Fruit fly (Drosophila melanogaster) whole organism, embryonic: Measurements from ENCODE around the gene P58IPK.

Experiments used
- Atf-2 ChIP-seq: fragments of 200-800 bp; sonication (Bioruptor generic); optimal IDR thresholded peaks from 2 replicates; lab custom pipeline; 2016; ENCODE audit warnings: missing biosample characterization, missing genetic modification characterization
- Awh ChIP-seq: fragments of 200-800 bp; sonication (Bioruptor generic); IDR thresholded peaks from 2 replicates; pipeline ENCODE4, ENCODE4 v1.3.6; 2022; ENCODE audit warnings: missing biosample characterization, missing genetic modification characterization
- CG10147 ChIP-seq: fragments of 200-800 bp; sonication (Bioruptor generic); optimal IDR thresholded peaks from 2 replicates; lab custom pipeline; 2019; ENCODE audit warnings: missing biosample characterization, mild to moderate bottlenecking, missing genetic modification characterization, moderate library complexity
- CG10321 ChIP-seq: fragments of 200-800 bp; sonication (Bioruptor generic); IDR thresholded peaks from 2 replicates; pipeline ENCODE4 v1.3.6; 2022; ENCODE audit warnings: missing biosample characterization, missing genetic modification characterization
- CG10462 ChIP-seq: fragments of 200-800 bp; sonication (Bioruptor generic); optimal IDR thresholded peaks from 2 replicates; lab custom pipeline; 2016; ENCODE audit warnings: missing biosample characterization, missing genetic modification characterization
- CG10543 ChIP-seq: fragments of 200-800 bp; sonication (Bioruptor generic); optimal IDR thresholded peaks from 3 replicates; lab custom pipeline; 2017; ENCODE audit warnings: missing biosample characterization, mild to moderate bottlenecking, missing genetic modification characterization, moderate library complexity
- CG12219 ChIP-seq: fragments of 200-800 bp; sonication (Bioruptor generic); optimal IDR thresholded peaks from 3 replicates; lab custom pipeline; 2018; ENCODE audit warnings: missing biosample characterization, mild to moderate bottlenecking, missing genetic modification characterization
- CG13624 ChIP-seq: fragments of 200-800 bp; sonication (Bioruptor generic); optimal IDR thresholded peaks from 2 replicates; lab custom pipeline; 2016; ENCODE audit warnings: missing biosample characterization, missing genetic modification characterization
- CG15269 ChIP-seq: fragments of 200-800 bp; sonication (Bioruptor generic); optimal IDR thresholded peaks from 2 replicates; lab custom pipeline; 2018; ENCODE audit warnings: missing biosample characterization, mild to moderate bottlenecking, missing genetic modification characterization, moderate library complexity
- CG16779 ChIP-seq: fragments of 200-800 bp; sonication (Bioruptor generic); IDR thresholded peaks from 2 replicates; pipeline ENCODE4 v1.3.6; 2022; ENCODE audit warnings: missing biosample characterization, missing genetic modification characterization
- CG17359 ChIP-seq: fragments of 200-800 bp; sonication (Bioruptor generic); optimal IDR thresholded peaks from 3 replicates; lab custom pipeline; 2018; ENCODE audit warnings: missing biosample characterization, mild to moderate bottlenecking, missing genetic modification characterization, moderate library complexity
- CG17912 ChIP-seq: fragments of 200-800 bp; sonication (Bioruptor generic); optimal IDR thresholded peaks from 2 replicates; lab custom pipeline; 2018; ENCODE audit warnings: missing biosample characterization, mild to moderate bottlenecking, missing genetic modification characterization
- CG1792 ChIP-seq: fragments of 200-800 bp; sonication (Bioruptor generic); optimal IDR thresholded peaks from 2 replicates; lab custom pipeline; 2016; ENCODE audit warnings: missing biosample characterization, missing genetic modification characterization
- CG18599 ChIP-seq: fragments of 200-800 bp; sonication (Bioruptor generic); optimal IDR thresholded peaks from 3 replicates; lab custom pipeline; 2017; ENCODE audit warnings: missing biosample characterization, missing genetic modification characterization, mild to moderate bottlenecking, moderate library complexity, missing genetic modification reagents
- CG18619 ChIP-seq: fragments of 200-800 bp; sonication (Bioruptor generic); optimal IDR thresholded peaks from 3 replicates; lab custom pipeline; 2017; ENCODE audit warnings: missing biosample characterization, mild to moderate bottlenecking, missing genetic modification characterization
- CG2116 ChIP-seq: fragments of 200-800 bp; sonication (Bioruptor generic); optimal IDR thresholded peaks from 3 replicates; lab custom pipeline; 2018; ENCODE audit warnings: missing biosample characterization, mild to moderate bottlenecking, missing genetic modification characterization
- CG34422 ChIP-seq: fragments of 200-800 bp; sonication (Bioruptor generic); IDR thresholded peaks from 3 replicates; pipeline ENCODE4 v1.3.6; 2022; ENCODE audit warnings: missing biosample characterization, missing genetic modification characterization
- CG4854 ChIP-seq: fragments of 200-800 bp; sonication (Bioruptor generic); optimal IDR thresholded peaks from 2 replicates; lab custom pipeline; 2016; ENCODE audit warnings: missing biosample characterization, missing genetic modification characterization, inconsistent platforms
- CG6791 ChIP-seq: fragments of 200-800 bp; sonication (Bioruptor generic); IDR thresholded peaks from 3 replicates; pipeline ENCODE4 v1.3.6; 2022; ENCODE audit warnings: missing biosample characterization, missing genetic modification characterization; ENCODE audit not compliant: partially characterized antibody
- CG7271 ChIP-seq: fragments of 200-800 bp; sonication (Bioruptor generic); optimal IDR thresholded peaks from 2 replicates; lab custom pipeline; 2018; ENCODE audit warnings: missing biosample characterization, mild to moderate bottlenecking, missing genetic modification characterization, moderate library complexity
- CG9932 ChIP-seq: fragments of 200-800 bp; sonication (Bioruptor generic); IDR thresholded peaks from 2 replicates; pipeline ENCODE4 v1.3.6; 2022; ENCODE audit warnings: missing biosample characterization, missing genetic modification characterization
- Camta ChIP-seq: fragments of 200-800 bp; sonication (Bioruptor generic); optimal IDR thresholded peaks from 2 replicates; lab custom pipeline; 2016; ENCODE audit warnings: missing biosample characterization, missing genetic modification characterization
- GATAe ChIP-seq: fragments of 200-800 bp; sonication (Bioruptor generic); conservative IDR thresholded peaks from 2 replicates; pipeline ENCODE4 v1.3.6; 2022; ENCODE audit warnings: missing biosample characterization, missing genetic modification characterization
- Hey ChIP-seq: fragments of 200-800 bp; sonication (Bioruptor generic); optimal IDR thresholded peaks from 3 replicates; lab custom pipeline; 2018; ENCODE audit warnings: missing biosample characterization, mild to moderate bottlenecking, missing genetic modification characterization
- Hr39 ChIP-seq: fragments of >200 bp; optimal IDR thresholded peaks from 2 replicates; lab custom pipeline; 2017
- Lpt ChIP-seq: fragments of >200 bp; optimal IDR thresholded peaks from 2 replicates; lab custom pipeline; 2018; ENCODE audit warnings: missing biosample characterization, missing genetic modification characterization
- MESR4 ChIP-seq: fragments of 200-800 bp; sonication (Bioruptor generic); optimal IDR thresholded peaks from 2 replicates; lab custom pipeline; 2018; ENCODE audit warnings: missing biosample characterization, mild to moderate bottlenecking, missing genetic modification characterization, moderate library complexity
- Mrtf ChIP-seq: fragments of 200-800 bp; sonication (Bioruptor generic); IDR thresholded peaks from 3 replicates; pipeline ENCODE4 v1.3.6; 2022; ENCODE audit warnings: missing biosample characterization, missing genetic modification characterization
- Pdp1 ChIP-seq, 2 experiments: fragments of 200-800 bp; sonication (Bioruptor generic); optimal IDR thresholded peaks; 3 replicates each; lab custom pipeline; 2016; ENCODE audit warnings: missing biosample characterization in 2 of 2, missing genetic modification characterization in 2 of 2, mild to moderate bottlenecking in 1 of 2, moderate library complexity in 1 of 2
- ap ChIP-seq: fragments of 200-800 bp; sonication (Bioruptor generic); IDR thresholded peaks from 2 replicates; pipeline ENCODE4 v1.3.6; 2022; ENCODE audit warnings: missing biosample characterization, missing genetic modification characterization
- ase ChIP-seq: fragments of 200-800 bp; sonication (Bioruptor generic); IDR thresholded peaks from 3 replicates; pipeline ENCODE4 v1.3.6; 2022; ENCODE audit warnings: missing biosample characterization, missing genetic modification characterization
- chn ChIP-seq: fragments of 200-800 bp; sonication (Bioruptor generic); optimal IDR thresholded peaks from 2 replicates; lab custom pipeline; 2016; ENCODE audit warnings: missing biosample characterization, missing genetic modification characterization
- dimm ChIP-seq: fragments of 200-800 bp; sonication (Bioruptor generic); IDR thresholded peaks from 2 replicates; pipeline ENCODE4 v1.3.6; 2022; ENCODE audit warnings: missing biosample characterization, missing genetic modification characterization
- dmrt11E ChIP-seq: fragments of 200-800 bp; sonication (Bioruptor generic); optimal IDR thresholded peaks from 3 replicates; lab custom pipeline; 2018; ENCODE audit warnings: missing biosample characterization, mild to moderate bottlenecking, missing genetic modification characterization, moderate library complexity
- esg ChIP-seq: fragments of 200-800 bp; sonication (Bioruptor generic); conservative IDR thresholded peaks from 2 replicates; pipeline ENCODE4 v1.3.6; 2022; ENCODE audit warnings: missing biosample characterization, missing genetic modification characterization
- ewg ChIP-seq: fragments of 200-800 bp; sonication (Bioruptor generic); optimal IDR thresholded peaks from 3 replicates; lab custom pipeline; 2017; ENCODE audit warnings: mild to moderate bottlenecking, missing biosample characterization, missing genetic modification reagents, missing genetic modification characterization
- gcm ChIP-seq: fragments of 200-800 bp; sonication (Bioruptor generic); optimal IDR thresholded peaks from 2 replicates; lab custom pipeline; 2019; ENCODE audit warnings: missing biosample characterization, mild to moderate bottlenecking, missing genetic modification characterization, moderate library complexity
- grau ChIP-seq: fragments of 200-800 bp; optimal IDR thresholded peaks from 3 replicates; lab custom pipeline; 2019; ENCODE audit warnings: missing biosample characterization, mild to moderate bottlenecking, missing genetic modification characterization, moderate library complexity
- kay ChIP-seq: fragments of 200-800 bp; sonication (Bioruptor generic); optimal IDR thresholded peaks from 2 replicates; lab custom pipeline; 2016; ENCODE audit warnings: missing biosample characterization, missing genetic modification characterization
- lilli ChIP-seq: fragments of 200-800 bp; sonication (Bioruptor generic); optimal IDR thresholded peaks from 3 replicates; lab custom pipeline; 2016; ENCODE audit warnings: missing biosample characterization, missing genetic modification characterization
- nau ChIP-seq: fragments of 200-800 bp; sonication (Bioruptor generic); optimal IDR thresholded peaks from 3 replicates; lab custom pipeline; 2017; ENCODE audit warnings: missing biosample characterization, mild to moderate bottlenecking, missing genetic modification characterization, missing genetic modification reagents
- pb ChIP-seq: fragments of 200-800 bp; sonication (Bioruptor generic); optimal IDR thresholded peaks from 3 replicates; lab custom pipeline; 2016; ENCODE audit warnings: missing biosample characterization, missing genetic modification characterization
- phol ChIP-seq: fragments of 200-800 bp; sonication (Bioruptor generic); optimal IDR thresholded peaks from 3 replicates; lab custom pipeline; 2018; ENCODE audit warnings: missing biosample characterization, mild to moderate bottlenecking, missing genetic modification characterization, moderate library complexity
- prd ChIP-seq, 3 experiments: fragments of >200 bp in 2 of 3; fragments of 200-800 bp in 1 of 3; sonication (Bioruptor generic) in 1 of 3; optimal IDR thresholded peaks in 2 of 3; IDR thresholded peaks in 1 of 3; 2 replicates in 2 of 3; 3 replicates in 1 of 3; pipeline versions ENCODE4 v1.3.6 to Lab custom; 2017 to 2022; ENCODE audit warnings: missing biosample characterization in 1 of 3, missing genetic modification characterization in 1 of 3
- scrt ChIP-seq: fragments of 200-800 bp; sonication (Bioruptor generic); optimal IDR thresholded peaks from 2 replicates; lab custom pipeline; 2018; ENCODE audit warnings: missing biosample characterization, mild to moderate bottlenecking, missing genetic modification characterization, moderate library complexity
- stwl ChIP-seq: fragments of 200-800 bp; sonication (Bioruptor generic); optimal IDR thresholded peaks from 3 replicates; lab custom pipeline; 2018; ENCODE audit warnings: missing biosample characterization, mild to moderate bottlenecking, missing genetic modification characterization, moderate library complexity
- tio ChIP-seq: fragments of 200-800 bp; sonication (Bioruptor generic); optimal IDR thresholded peaks from 2 replicates; lab custom pipeline; 2017; ENCODE audit warnings: missing biosample characterization, missing genetic modification characterization, inconsistent platforms
- toy ChIP-seq: fragments of 200-800 bp; sonication (Bioruptor generic); IDR thresholded peaks from 2 replicates; pipeline ENCODE4 v1.3.6; 2022; ENCODE audit warnings: missing biosample characterization, missing genetic modification characterization
- tup ChIP-seq: fragments of 200-800 bp; sonication (Bioruptor generic); optimal IDR thresholded peaks from 2 replicates; lab custom pipeline; 2016; ENCODE audit warnings: missing biosample characterization, mild to moderate bottlenecking, missing genetic modification characterization, moderate library complexity
- zfh1 ChIP-seq: fragments of 200-800 bp; sonication (Bioruptor generic); IDR thresholded peaks from 3 replicates; pipeline ENCODE4 v1.3.6; 2022; ENCODE audit warnings: missing biosample characterization, missing genetic modification characterization

P58IPK gene

dm6 chr3R:9618331-9618730, 31.6 kb downstream of the P58IPK start (continued):
- TF ChIP-seq Hey (tag; lab: Kevin White, UChicago), result no peak
- peak; percentile 68 to 75 for TF ChIP-seq Pdp1 (GFP tag; optimal IDR thresholded peaks at IDR 0.05; lab: Kevin White, UChicago)
- peak; percentile 64 for TF ChIP-seq ewg (GFP tag; lab: Kevin White, UChicago)
- peak; percentile 58 for TF ChIP-seq CG13624 (GFP tag; lab: Kevin White, UChicago)
- peak; percentile 42 for TF ChIP-seq gcm (GFP tag; lab: Kevin White, UChicago)
- peak; percentile 58 for TF ChIP-seq Atf-2 (GFP tag; lab: Kevin White, UChicago)
- no peak for TF ChIP-seq prd (optimal IDR thresholded peaks at IDR 0.05; lab: Kevin White, UChicago)
- peak; percentile 91 for TF ChIP-seq prd (GFP tag; IDR thresholded peaks at IDR 0.05; lab: Robert Waterston, UW)
- no peak for TF ChIP-seq stwl
- peak; percentile 73 for TF ChIP-seq Camta (GFP tag; lab: Kevin White, UChicago)
- peak; percentile 83 for TF ChIP-seq CG17359 (tag; lab: Kevin White, UChicago)
- peak; percentile 75 for TF ChIP-seq phol (tag; lab: Kevin White, UChicago)
- no peak for TF ChIP-seq MESR4
- peak; percentile 71 for TF ChIP-seq CG15269 (tag; lab: Kevin White, UChicago)
- peak; percentile 71 for TF ChIP-seq ap (GFP tag; lab: Robert Waterston, UW)
- peak; percentile 73 for TF ChIP-seq lilli (GFP tag; lab: Kevin White, UChicago)
- TF ChIP-seq CG10321 (GFP tag; lab: Robert Waterston, UW), result peak; percentile 35; the same call in 1 of the 2 replicates
- peak; percentile 62; the same call in 1 of the 2 replicates for TF ChIP-seq toy (GFP tag; lab: Robert Waterston, UW)
- TF ChIP-seq kay (GFP tag; lab: Kevin White, UChicago), result no peak
- no peak for TF ChIP-seq Lpt
- TF ChIP-seq nau (GFP tag; lab: Kevin White, UChicago), result peak; percentile 59
- peak; percentile 30 for TF ChIP-seq scrt (GFP tag; lab: Kevin White, UChicago)
- TF ChIP-seq GATAe (GFP tag; lab: Robert Waterston, UW), result peak; percentile 23; the same call in 1 of the 2 replicates
- no peak for TF ChIP-seq CG6791 (GFP tag; lab: Robert Waterston, UW)
- no peak for TF ChIP-seq CG10543 (GFP tag; lab: Kevin White, UChicago)
- no peak for TF ChIP-seq CG10147 (GFP tag; lab: Kevin White, UChicago)
- TF ChIP-seq CG18599, result peak; percentile 64
- TF ChIP-seq CG16779 (GFP tag; lab: Robert Waterston, UW), result no peak
- TF ChIP-seq CG2116 (GFP tag; lab: Kevin White, UChicago), result peak; percentile 6
- TF ChIP-seq pb (GFP tag; lab: Kevin White, UChicago), result peak; percentile 42
- peak; percentile 93 for TF ChIP-seq zfh1
- peak; percentile 58 for TF ChIP-seq dimm
- peak; percentile 42 for TF ChIP-seq tio (GFP tag; lab: Kevin White, UChicago)
- peak; percentile 80 for TF ChIP-seq Awh
- no peak for TF ChIP-seq Hr39 (lab: Kevin White, UChicago)
- TF ChIP-seq CG1792, result peak; percentile 51
- TF ChIP-seq esg (GFP tag; lab: Robert Waterston, UW), result peak; percentile 80
- peak; percentile 69 for TF ChIP-seq CG12219
- peak; percentile 62 for TF ChIP-seq chn (GFP tag; lab: Kevin White, UChicago)
- peak; percentile 79 for TF ChIP-seq Mrtf (GFP tag; lab: Robert Waterston, UW)
- TF ChIP-seq tup (GFP tag; lab: Kevin White, UChicago), result peak; percentile 22
- TF ChIP-seq CG4854 (GFP tag; lab: Kevin White, UChicago), result no peak
- TF ChIP-seq CG18619 (GFP tag; lab: Kevin White, UChicago), result peak; percentile 28
- TF ChIP-seq ase (GFP tag; lab: Robert Waterston, UW), result peak; percentile 74; the same call in 2 of the 3 replicates
- TF ChIP-seq CG10462 (GFP tag; lab: Kevin White, UChicago), result peak; percentile 23
- TF ChIP-seq dmrt11E (tag; lab: Kevin White, UChicago), result peak; percentile 66
- TF ChIP-seq CG7271 (tag; lab: Kevin White, UChicago), result no peak
- TF ChIP-seq CG34422 (GFP tag; lab: Robert Waterston, UW), result peak; percentile 85
- peak; percentile 90 for TF ChIP-seq grau (tag; lab: Kevin White, UChicago)
- TF ChIP-seq CG17912 (GFP tag; lab: Kevin White, UChicago), result no peak
- peak; percentile 44; the same call in 1 of the 2 replicates for TF ChIP-seq CG9932
